Worm (Caenorhabditis elegans) whole organism, young adult: ENCODE data around the gene M151.10.

ENCODE experiments used
- cebp-2 ChIP-seq: fragments of 200-800 bp; sonication (Bioruptor generic); IDR thresholded peaks from 2 replicates; pipeline ENCODE4 v1.3.6; 2022; ENCODE audit warnings: missing genetic modification characterization, missing compliant biosample characterization
- dpff-1 ChIP-seq: sonication (generic microtip); optimal IDR thresholded peaks from 2 replicates; lab custom pipeline; 2017; ENCODE audit warnings: mild to moderate bottlenecking, missing genetic modification characterization, missing compliant biosample characterization
- rcor-1 ChIP-seq: fragments of 200-800 bp; sonication (Bioruptor generic); IDR thresholded peaks from 2 replicates; pipeline ENCODE4 v1.3.6; 2022; ENCODE audit warnings: missing genetic modification reagents, missing genetic modification characterization, missing compliant biosample characterization
- zim-3 ChIP-seq: sonication (generic microtip); optimal IDR thresholded peaks from 2 replicates; lab custom pipeline; 2017; ENCODE audit warnings: mild to moderate bottlenecking, missing genetic modification characterization, moderate library complexity, missing compliant biosample characterization

- no peak for TF ChIP-seq zim-3
- TF ChIP-seq dpff-1 (tag; lab: Kevin White, UChicago) = no peak
- no peak for TF ChIP-seq cebp-2 (GFP tag; lab: Robert Waterston, UW)
- no peak for TF ChIP-seq rcor-1 (GFP tag; lab: Robert Waterston, UW)
Measured at ce11 chrII:3673493-3673892, 33.4 kb upstream of the M151.10 start, which contains the start of gene sea-1.
